Fruit fly (Drosophila melanogaster) whole organism, embryonic: ENCODE measurements around the gene CG4576.

Source experiments
- Asciz ChIP-seq: fragments of 200-800 bp; sonication (Bioruptor generic); optimal IDR thresholded peaks from 2 replicates; lab custom pipeline; 2017; ENCODE audit warnings: missing biosample characterization, mild to moderate bottlenecking, missing genetic modification characterization, missing genetic modification reagents
- Atf3 ChIP-seq: fragments of 200-800 bp; sonication (Bioruptor generic); optimal IDR thresholded peaks from 3 replicates; lab custom pipeline; 2016; ENCODE audit warnings: missing biosample characterization, missing genetic modification characterization
- B-H1 ChIP-seq: fragments of 200-800 bp; sonication (Bioruptor generic); IDR thresholded peaks from 3 replicates; pipeline ENCODE4 v1.3.6; 2022; ENCODE audit warnings: missing biosample characterization, missing genetic modification characterization
- Bdp1 ChIP-seq: fragments of 200-800 bp; sonication (Bioruptor generic); optimal IDR thresholded peaks from 3 replicates; lab custom pipeline; 2016; ENCODE audit warnings: missing biosample characterization, missing genetic modification characterization
- BtbVII ChIP-seq: fragments of 200-800 bp; sonication (Bioruptor generic); optimal IDR thresholded peaks from 3 replicates; lab custom pipeline; 2017; ENCODE audit warnings: missing biosample characterization, mild to moderate bottlenecking, missing genetic modification characterization
- CG10209 ChIP-seq: fragments of 200-800 bp; sonication (Bioruptor generic); optimal IDR thresholded peaks from 3 replicates; lab custom pipeline; 2017; ENCODE audit warnings: missing biosample characterization, mild to moderate bottlenecking, missing genetic modification characterization, missing genetic modification reagents
- CG1233 ChIP-seq: fragments of 200-800 bp; sonication (Bioruptor generic); optimal IDR thresholded peaks from 4 replicates; lab custom pipeline; 2018; ENCODE audit warnings: missing biosample characterization, mild to moderate bottlenecking, missing genetic modification characterization
- CG14667 ChIP-seq: fragments of 200-800 bp; sonication (Bioruptor generic); IDR thresholded peaks from 2 replicates; pipeline ENCODE4 v1.3.6; 2022; ENCODE audit warnings: missing biosample characterization, missing genetic modification characterization
- CG15269 ChIP-seq: fragments of 200-800 bp; sonication (Bioruptor generic); optimal IDR thresholded peaks from 2 replicates; lab custom pipeline; 2018; ENCODE audit warnings: missing biosample characterization, mild to moderate bottlenecking, missing genetic modification characterization, moderate library complexity
- CG16813 ChIP-seq: fragments of 200-800 bp; sonication (Bioruptor generic); IDR thresholded peaks from 3 replicates; pipeline ENCODE4 v1.3.6; 2022; ENCODE audit warnings: missing biosample characterization, missing genetic modification characterization; ENCODE audit not compliant: partially characterized antibody
- CG17186 ChIP-seq: fragments of 200-800 bp; sonication (Bioruptor generic); optimal IDR thresholded peaks from 3 replicates; lab custom pipeline; 2017; ENCODE audit warnings: missing biosample characterization, missing genetic modification reagents, missing genetic modification characterization
- CG17328 ChIP-seq: fragments of 200-800 bp; sonication (Bioruptor generic); IDR thresholded peaks from 2 replicates; pipeline ENCODE4 v1.3.6; 2022; ENCODE audit warnings: missing biosample characterization, missing genetic modification characterization
- CG17612 ChIP-seq: fragments of 200-800 bp; sonication (Bioruptor generic); IDR thresholded peaks from 2 replicates; pipeline ENCODE4 v1.3.6; 2022; ENCODE audit warnings: missing biosample characterization, missing genetic modification characterization
- CG18476 ChIP-seq: fragments of 200-800 bp; sonication (Bioruptor generic); optimal IDR thresholded peaks from 2 replicates; lab custom pipeline; 2016; ENCODE audit warnings: missing biosample characterization, mild to moderate bottlenecking, missing genetic modification characterization
- CG2875 ChIP-seq: fragments of 200-800 bp; sonication (Bioruptor generic); optimal IDR thresholded peaks from 2 replicates; lab custom pipeline; 2017; ENCODE audit warnings: missing biosample characterization, mild to moderate bottlenecking, missing genetic modification characterization, missing genetic modification reagents
- CG4360 ChIP-seq: fragments of 200-800 bp; sonication (Bioruptor generic); IDR thresholded peaks from 2 replicates; pipeline ENCODE4 v1.3.6; 2022; ENCODE audit warnings: missing biosample characterization, missing genetic modification characterization
- CG43689 ChIP-seq: fragments of 200-800 bp; sonication (Bioruptor generic); IDR thresholded peaks from 2 replicates; pipeline ENCODE4 v1.3.6; 2022; ENCODE audit warnings: missing biosample characterization, missing genetic modification characterization
- CG4707 ChIP-seq: fragments of 200-800 bp; sonication (Bioruptor generic); optimal IDR thresholded peaks from 2 replicates; lab custom pipeline; 2018; ENCODE audit warnings: missing biosample characterization, mild to moderate bottlenecking, missing genetic modification characterization, moderate library complexity
- CG4854 ChIP-seq: fragments of 200-800 bp; sonication (Bioruptor generic); optimal IDR thresholded peaks from 2 replicates; lab custom pipeline; 2016; ENCODE audit warnings: missing biosample characterization, missing genetic modification characterization, inconsistent platforms
- CG6689 ChIP-seq: fragments of 200-800 bp; sonication (Bioruptor generic); IDR thresholded peaks from 2 replicates; pipeline ENCODE4 v1.3.6; 2022; ENCODE audit warnings: missing biosample characterization, missing genetic modification characterization
- CG7372 ChIP-seq: fragments of 200-800 bp; sonication (Bioruptor generic); IDR thresholded peaks from 2 replicates; pipeline ENCODE4 v1.3.6; 2022; ENCODE audit warnings: missing biosample characterization, missing genetic modification characterization
- Chrac-16 ChIP-seq: fragments of 200-800 bp; sonication (Bioruptor generic); optimal IDR thresholded peaks from 3 replicates; lab custom pipeline; 2016; ENCODE audit warnings: missing biosample characterization, missing genetic modification characterization
- CoRest ChIP-seq: fragments of 200-800 bp; sonication (Bioruptor generic); optimal IDR thresholded peaks from 3 replicates; lab custom pipeline; 2018; ENCODE audit warnings: missing biosample characterization, mild to moderate bottlenecking, missing genetic modification characterization, moderate library complexity
- D19A ChIP-seq: fragments of 200-800 bp; optimal IDR thresholded peaks from 3 replicates; lab custom pipeline; 2019; ENCODE audit warnings: missing biosample characterization, mild to moderate bottlenecking, missing genetic modification characterization, moderate library complexity
- Dad ChIP-seq: fragments of 200-800 bp; sonication (Bioruptor generic); optimal IDR thresholded peaks from 3 replicates; lab custom pipeline; 2016; ENCODE audit warnings: missing biosample characterization, missing genetic modification characterization
- Fer2 ChIP-seq: fragments of 200-800 bp; sonication (Bioruptor generic); optimal IDR thresholded peaks from 2 replicates; lab custom pipeline; 2018; ENCODE audit warnings: missing biosample characterization, mild to moderate bottlenecking, missing genetic modification characterization, moderate library complexity
- Fer3 ChIP-seq: fragments of 200-800 bp; sonication (Bioruptor generic); optimal IDR thresholded peaks from 2 replicates; lab custom pipeline; 2018; ENCODE audit warnings: missing biosample characterization, mild to moderate bottlenecking, missing genetic modification characterization, moderate library complexity
- Hand ChIP-seq: fragments of 200-800 bp; sonication (Bioruptor generic); optimal IDR thresholded peaks from 2 replicates; lab custom pipeline; 2017; ENCODE audit warnings: mild to moderate bottlenecking, missing biosample characterization, missing genetic modification reagents, missing genetic modification characterization
- HmgD ChIP-seq: fragments of 200-800 bp; sonication (Bioruptor generic); optimal IDR thresholded peaks from 3 replicates; lab custom pipeline; 2016; ENCODE audit warnings: missing biosample characterization, missing genetic modification characterization
- Hmr ChIP-seq: fragments of 200-800 bp; sonication (Bioruptor generic); optimal IDR thresholded peaks from 3 replicates; lab custom pipeline; 2017; ENCODE audit warnings: mild to moderate bottlenecking, missing biosample characterization, missing genetic modification reagents, missing genetic modification characterization
- Hr3 ChIP-seq: fragments of 200-800 bp; sonication (Bioruptor generic); optimal IDR thresholded peaks from 3 replicates; lab custom pipeline; 2016; ENCODE audit warnings: missing biosample characterization, missing genetic modification characterization
- MBD-R2 ChIP-seq: fragments of 200-800 bp; sonication (Bioruptor generic); IDR thresholded peaks from 2 replicates; pipeline ENCODE4 v1.3.6; 2022; ENCODE audit warnings: missing biosample characterization, missing genetic modification characterization
- Myb ChIP-seq: fragments of 200-800 bp; sonication (Bioruptor generic); optimal IDR thresholded peaks from 2 replicates; lab custom pipeline; 2016; ENCODE audit warnings: missing biosample characterization, missing genetic modification characterization
- Nf-YA ChIP-seq: fragments of 200-800 bp; sonication (Bioruptor generic); IDR thresholded peaks from 2 replicates; pipeline ENCODE4 v1.3.6; 2022; ENCODE audit warnings: missing biosample characterization, missing genetic modification characterization
- NfI ChIP-seq: fragments of 200-800 bp; sonication (Bioruptor generic); optimal IDR thresholded peaks from 3 replicates; lab custom pipeline; 2018; ENCODE audit warnings: missing biosample characterization, mild to moderate bottlenecking, missing genetic modification characterization, moderate library complexity
- croc ChIP-seq: fragments of 200-800 bp; sonication (Bioruptor generic); conservative IDR thresholded peaks from 3 replicates; pipeline ENCODE4 v1.3.6; 2022; ENCODE audit warnings: missing biosample characterization, missing genetic modification characterization
- dysf ChIP-seq: fragments of 200-800 bp; sonication (Bioruptor generic); IDR thresholded peaks from 3 replicates; pipeline ENCODE4 v1.3.6; 2022; ENCODE audit warnings: missing biosample characterization, missing genetic modification characterization
- en ChIP-seq: fragments of 200-800 bp; sonication (Bioruptor generic); optimal IDR thresholded peaks from 2 replicates; lab custom pipeline; 2016; ENCODE audit warnings: missing biosample characterization, missing genetic modification characterization
- fd102C ChIP-seq: fragments of 200-800 bp; sonication (Bioruptor generic); optimal IDR thresholded peaks from 2 replicates; lab custom pipeline; 2018; ENCODE audit warnings: missing biosample characterization, mild to moderate bottlenecking, missing genetic modification characterization, moderate library complexity
- gcm ChIP-seq: fragments of 200-800 bp; sonication (Bioruptor generic); optimal IDR thresholded peaks from 2 replicates; lab custom pipeline; 2019; ENCODE audit warnings: missing biosample characterization, mild to moderate bottlenecking, missing genetic modification characterization, moderate library complexity
- hb ChIP-seq: fragments of 200-800 bp; sonication (Bioruptor generic); IDR thresholded peaks from 3 replicates; pipeline ENCODE4 v1.3.6; 2022; ENCODE audit warnings: missing biosample characterization, missing genetic modification characterization; ENCODE audit not compliant: partially characterized antibody
- lmd ChIP-seq: fragments of 200-800 bp; sonication (Bioruptor generic); IDR thresholded peaks from 2 replicates; pipeline ENCODE4 v1.3.6; 2022; ENCODE audit warnings: missing biosample characterization, missing genetic modification characterization
- phol ChIP-seq: fragments of 200-800 bp; sonication (Bioruptor generic); optimal IDR thresholded peaks from 3 replicates; lab custom pipeline; 2018; ENCODE audit warnings: missing biosample characterization, mild to moderate bottlenecking, missing genetic modification characterization, moderate library complexity
- psq ChIP-seq: fragments of 200-800 bp; sonication (Bioruptor generic); optimal IDR thresholded peaks from 2 replicates; lab custom pipeline; 2017; ENCODE audit warnings: missing biosample characterization, missing genetic modification characterization
- sqz ChIP-seq: fragments of 200-800 bp; sonication (Bioruptor generic); optimal IDR thresholded peaks from 3 replicates; lab custom pipeline; 2018; ENCODE audit warnings: missing biosample characterization, mild to moderate bottlenecking, missing genetic modification characterization
- tup ChIP-seq: fragments of 200-800 bp; sonication (Bioruptor generic); optimal IDR thresholded peaks from 2 replicates; lab custom pipeline; 2016; ENCODE audit warnings: missing biosample characterization, mild to moderate bottlenecking, missing genetic modification characterization, moderate library complexity
- unc-4 ChIP-seq: fragments of 200-800 bp; sonication (Bioruptor generic); IDR thresholded peaks from 2 replicates; pipeline ENCODE4 v1.3.6; 2022; ENCODE audit warnings: missing biosample characterization, missing genetic modification characterization; ENCODE audit not compliant: partially characterized antibody
- zf30C ChIP-seq: fragments of 200-800 bp; sonication (Bioruptor generic); optimal IDR thresholded peaks from 3 replicates; lab custom pipeline; 2018; ENCODE audit warnings: missing biosample characterization, mild to moderate bottlenecking, missing genetic modification characterization

Gene CG4576

DNA sequence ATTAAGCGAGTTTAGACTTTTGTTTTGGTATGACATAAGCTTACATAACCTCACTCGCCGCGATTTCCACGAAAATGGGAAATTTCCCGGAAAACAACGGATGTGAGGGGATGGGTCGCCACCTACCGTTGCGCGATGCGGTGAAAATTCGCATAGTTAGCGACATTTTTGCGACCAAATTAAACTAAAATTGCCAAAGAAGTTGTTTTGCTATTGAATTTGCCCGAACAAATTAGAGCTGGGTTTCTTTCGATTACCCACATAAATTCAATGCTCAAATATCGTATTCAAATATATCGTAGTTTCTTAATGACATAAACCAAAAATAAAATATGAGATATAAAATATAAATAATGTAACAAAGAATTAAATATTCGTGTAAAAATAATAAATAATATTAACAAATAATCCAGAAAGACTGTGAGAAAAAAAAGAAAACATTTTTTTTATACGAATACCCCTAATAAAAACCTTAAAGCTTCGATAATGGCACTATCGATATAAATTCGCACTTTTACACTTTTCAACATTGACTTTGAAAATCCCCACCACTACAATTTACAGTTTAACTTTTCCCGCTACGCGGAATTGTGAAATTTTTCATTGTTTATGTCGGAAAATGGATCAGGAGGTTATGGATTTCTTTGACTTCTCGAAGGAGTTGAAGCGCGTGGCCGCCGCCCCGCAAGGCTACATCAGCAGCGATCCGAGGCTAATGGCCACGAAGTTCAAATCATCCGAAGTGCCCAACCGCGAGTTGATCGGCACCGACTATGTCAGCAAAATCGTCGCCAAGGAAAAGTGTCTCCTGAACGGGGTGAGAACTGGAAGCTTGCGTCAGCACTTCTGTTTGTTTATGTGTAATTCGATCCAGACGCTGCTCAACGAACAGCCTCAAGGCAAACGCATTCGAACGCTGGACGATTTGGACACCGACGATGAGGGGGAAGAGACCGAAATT is 11.6 kb downstream of the CG4576 start, which contains the start of the genes ND-23 and spn-E (continued):
- TF ChIP-seq MBD-R2 (GFP tag; lab: Robert Waterston, UW) (peak; percentile 30), CoRest (tag; lab: Kevin White, UChicago) (peak; percentile 81), tup (no peak), dysf (GFP tag; lab: Robert Waterston, UW) (peak; percentile 16; the same call in 1 of the 3 replicates), croc (no peak; the same call in 2 of the 3 replicates), B-H1 (no peak), CG18476 (no peak), Hr3 (GFP tag; lab: Kevin White, UChicago) (peak; percentile 55), CG6689 (GFP tag; lab: Robert Waterston, UW) (peak; percentile 57; the same call in 1 of the 2 replicates), CG4854 (no peak), Chrac-16 (GFP tag; lab: Kevin White, UChicago) (peak; percentile 60), CG43689 (GFP tag; lab: Robert Waterston, UW) (no peak), gcm (GFP tag; lab: Kevin White, UChicago) (no peak), CG17328 (GFP tag; lab: Robert Waterston, UW) (peak; percentile 51; the same call in 1 of the 2 replicates), phol (peak; percentile 73), CG4707 (GFP tag; lab: Kevin White, UChicago) (no peak), Fer2 (tag; lab: Kevin White, UChicago) (peak; percentile 53), NfI (peak; percentile 52), CG7372 (GFP tag; lab: Robert Waterston, UW) (peak; percentile 48), CG2875 (GFP tag; lab: Kevin White, UChicago) (no peak), Bdp1 (GFP tag; lab: Kevin White, UChicago) (no peak), zf30C (GFP tag; lab: Kevin White, UChicago) (no peak), Fer3 (tag; lab: Kevin White, UChicago) (peak; percentile 35), Nf-YA (GFP tag; lab: Robert Waterston, UW) (no peak), Hand (GFP tag; lab: Kevin White, UChicago) (no peak), unc-4 (peak; percentile 86), CG17612 (GFP tag; lab: Robert Waterston, UW) (no peak), Dad (GFP tag; lab: Kevin White, UChicago) (no peak), Asciz (GFP tag; lab: Kevin White, UChicago) (no peak), lmd (GFP tag; lab: Robert Waterston, UW) (peak; percentile 22; the same call in 1 of the 2 replicates), BtbVII (GFP tag; lab: Kevin White, UChicago) (no peak), en (no peak), CG17186 (GFP tag; lab: Kevin White, UChicago) (no peak), CG14667 (GFP tag; lab: Robert Waterston, UW) (0 out of 2 replicates have a peak, but pooled peaks have one; percentile 15), Myb (GFP tag; lab: Kevin White, UChicago) (peak; percentile 36), hb (GFP tag; lab: Robert Waterston, UW) (no peak), Atf3 (GFP tag; lab: Kevin White, UChicago) (no peak), D19A (tag; lab: Kevin White, UChicago) (no peak), CG1233 (GFP tag; lab: Kevin White, UChicago) (no peak), CG15269 (tag; lab: Kevin White, UChicago) (peak; percentile 45), CG16813 (GFP tag; lab: Robert Waterston, UW) (peak; percentile 77), CG4360 (no peak), HmgD (GFP tag; lab: Kevin White, UChicago) (no peak), sqz (GFP tag; lab: Kevin White, UChicago) (no peak), psq (GFP tag; lab: Kevin White, UChicago) (no peak), CG10209 (GFP tag; lab: Kevin White, UChicago) (peak; percentile 61), Hmr (GFP tag; lab: Kevin White, UChicago) (peak; percentile 57), fd102C (no peak)
